Worm (Caenorhabditis elegans) whole organism, L1 larva: ENCODE results near the gene Y50D7A.10.
A peak's percentile ranks its signal among the peaks of the same experiment; 100 is the strongest.

ENCODE experiments used
- F16B12.6 ChIP-seq: fragments of 150-350 bp; optimal IDR thresholded peaks from 2 replicates; lab custom pipeline; 2014; ENCODE audit warnings: missing biosample characterization, missing genetic modification characterization
- Y116A8C.19 ChIP-seq: sonication (generic microtip); optimal IDR thresholded peaks from 2 replicates; lab custom pipeline; 2016; ENCODE audit warnings: missing compliant biosample characterization, missing genetic modification characterization, borderline replicate concordance
- aha-1 ChIP-seq: fragments of 150-350 bp; optimal IDR thresholded peaks from 2 replicates; lab custom pipeline; 2014; ENCODE audit warnings: missing biosample characterization, missing genetic modification characterization
- ceh-82 ChIP-seq, 3 experiments: fragments of 150-350 bp in 1 of 3; sonication (generic microtip) in 2 of 3; optimal IDR thresholded peaks; 2 replicates each; lab custom pipeline; 2014 to 2017; ENCODE audit warnings: missing biosample characterization in 3 of 3, missing genetic modification characterization in 3 of 3
- ceh-90 ChIP-seq: sonication (generic microtip); optimal IDR thresholded peaks from 2 replicates; lab custom pipeline; 2016; ENCODE audit warnings: missing genetic modification characterization, missing compliant biosample characterization
- dpl-1 ChIP-seq, 3 experiments: fragments of 150-350 bp in 2 of 3; sonication (generic microtip) in 1 of 3; optimal IDR thresholded peaks; 2 replicates each; lab custom pipeline; 2014 to 2017; ENCODE audit warnings: missing biosample characterization in 3 of 3, missing genetic modification characterization in 3 of 3, missing genetic modification reagents in 3 of 3
- efl-1 ChIP-seq, 4 experiments: fragments of 150-350 bp; optimal IDR thresholded peaks in 3 of 4; peaks in 1 of 4; 1 replicate in 1 of 4; 2 replicates in 3 of 4; lab custom pipeline; 2014; ENCODE audit warnings: missing biosample characterization in 2 of 4, missing genetic modification characterization in 2 of 4, missing genetic modification reagents in 2 of 4
- efl-3 ChIP-seq: fragments of 200-800 bp; sonication (Bioruptor generic); optimal IDR thresholded peaks from 2 replicates; lab custom pipeline; 2018; ENCODE audit warnings: mild to moderate bottlenecking, missing genetic modification characterization, missing compliant biosample characterization
- egl-13 ChIP-seq: sonication (generic microtip); optimal IDR thresholded peaks from 2 replicates; lab custom pipeline; 2016; ENCODE audit warnings: missing genotype, missing genetic modification reagents, missing genetic modification characterization, missing compliant biosample characterization
- elt-2 ChIP-seq: sonication (generic microtip); optimal IDR thresholded peaks from 2 replicates; lab custom pipeline; 2016; ENCODE audit warnings: missing genetic modification characterization, mild to moderate bottlenecking, inconsistent platforms, missing compliant biosample characterization, missing genetic modification reagents
- fkh-10 ChIP-seq: sonication (generic microtip); optimal IDR thresholded peaks from 2 replicates; lab custom pipeline; 2017; ENCODE audit warnings: missing biosample characterization, missing genetic modification reagents, missing genetic modification characterization
- fkh-4 ChIP-seq: sonication (generic microtip); optimal IDR thresholded peaks from 2 replicates; lab custom pipeline; 2016; ENCODE audit warnings: missing compliant biosample characterization, missing genetic modification characterization, borderline replicate concordance
- fos-1 ChIP-seq: fragments of 150-350 bp; optimal IDR thresholded peaks from 2 replicates; lab custom pipeline; 2014; ENCODE audit warnings: missing biosample characterization, missing genetic modification characterization
- grh-1 ChIP-seq: fragments of 200-800 bp; sonication (Bioruptor generic); IDR thresholded peaks from 2 replicates; pipeline ENCODE4 v1.3.6; 2022; ENCODE audit warnings: missing genetic modification reagents, missing genetic modification characterization, missing compliant biosample characterization
- isw-1 ChIP-seq: fragments of 200-800 bp; sonication (Bioruptor generic); IDR thresholded peaks from 2 replicates; pipeline ENCODE4 v1.3.6; 2022; ENCODE audit warnings: missing genetic modification characterization, missing compliant biosample characterization
- jun-1 ChIP-seq: fragments of 150-350 bp; optimal IDR thresholded peaks from 2 replicates; lab custom pipeline; 2014; ENCODE audit warnings: missing biosample characterization, missing genetic modification reagents, missing genetic modification characterization
- lin-13 ChIP-seq: fragments of 150-350 bp; optimal IDR thresholded peaks from 2 replicates; lab custom pipeline; 2014; ENCODE audit warnings: missing biosample characterization, missing genetic modification reagents, missing genetic modification characterization
- lin-35 ChIP-seq, 2 experiments: fragments of 150-350 bp; optimal IDR thresholded peaks; 2 replicates each; lab custom pipeline; 2014; ENCODE audit warnings: missing biosample characterization in 2 of 2, missing genetic modification characterization in 2 of 2, missing genetic modification reagents in 2 of 2
- lin-39 ChIP-seq: fragments of 150-350 bp; optimal IDR thresholded peaks from 2 replicates; lab custom pipeline; 2014; ENCODE audit warnings: missing biosample characterization, missing genetic modification reagents, missing genetic modification characterization
- lir-3 ChIP-seq: sonication (generic microtip); optimal IDR thresholded peaks from 2 replicates; lab custom pipeline; 2016; ENCODE audit warnings: mild to moderate bottlenecking, missing genetic modification characterization, moderate library complexity, missing compliant biosample characterization; ENCODE audit not compliant: poor library complexity
- lsy-2 ChIP-seq, 2 experiments: fragments of 150-350 bp; optimal IDR thresholded peaks; 2 replicates each; lab custom pipeline; 2014; ENCODE audit warnings: missing biosample characterization in 2 of 2, missing genetic modification characterization in 2 of 2
- mdl-1 ChIP-seq, 2 experiments: fragments of 150-350 bp; optimal IDR thresholded peaks; 2 replicates each; lab custom pipeline; 2014 to 2017; ENCODE audit warnings: missing biosample characterization in 2 of 2, missing genetic modification characterization in 2 of 2, inconsistent platforms in 1 of 2
- nhr-11 ChIP-seq: fragments of 150-350 bp; optimal IDR thresholded peaks from 2 replicates; lab custom pipeline; 2014; ENCODE audit warnings: missing biosample characterization, missing genetic modification characterization
- nhr-12 ChIP-seq: sonication (generic microtip); optimal IDR thresholded peaks from 2 replicates; lab custom pipeline; 2017; ENCODE audit warnings: missing biosample characterization, missing genetic modification characterization
- nhr-19 ChIP-seq: fragments of 200-800 bp; sonication (Bioruptor generic); conservative IDR thresholded peaks from 2 replicates; pipeline ENCODE4 v1.3.6; 2022; ENCODE audit warnings: missing genetic modification characterization, missing compliant biosample characterization
- nhr-20 ChIP-seq: sonication (generic microtip); optimal IDR thresholded peaks from 2 replicates; lab custom pipeline; 2016; ENCODE audit warnings: mild to moderate bottlenecking, missing genetic modification characterization, missing compliant biosample characterization
- nhr-237 ChIP-seq: fragments of 150-350 bp; optimal IDR thresholded peaks from 2 replicates; lab custom pipeline; 2014; ENCODE audit warnings: missing biosample characterization, missing genetic modification characterization
- nhr-28 ChIP-seq: fragments of 150-350 bp; optimal IDR thresholded peaks from 2 replicates; lab custom pipeline; 2014; ENCODE audit warnings: missing biosample characterization, missing genetic modification characterization
- nhr-71 ChIP-seq: sonication (generic microtip); optimal IDR thresholded peaks from 2 replicates; lab custom pipeline; 2016; ENCODE audit warnings: mild to moderate bottlenecking, missing genetic modification characterization, moderate library complexity, missing compliant biosample characterization
- nhr-85 ChIP-seq: sonication (generic microtip); peaks from one replicate; lab custom pipeline; 2016; ENCODE audit warnings: missing genetic modification characterization, inconsistent platforms, missing compliant biosample characterization
- skn-1 ChIP-seq: fragments of 150-350 bp; optimal IDR thresholded peaks from 2 replicates; lab custom pipeline; 2014; ENCODE audit warnings: missing biosample characterization, missing genetic modification characterization
- snu-23 ChIP-seq: sonication (generic microtip); optimal IDR thresholded peaks from 2 replicates; lab custom pipeline; 2016; ENCODE audit warnings: missing genetic modification characterization, missing compliant biosample characterization
- sup-37 ChIP-seq: fragments of 200-800 bp; sonication (Bioruptor generic); optimal IDR thresholded peaks from 2 replicates; lab custom pipeline; 2018; ENCODE audit warnings: mild to moderate bottlenecking, missing genetic modification characterization, missing compliant biosample characterization
- tbx-2 ChIP-seq: sonication (generic microtip); optimal IDR thresholded peaks from 2 replicates; lab custom pipeline; 2016; ENCODE audit warnings: missing genetic modification characterization, missing compliant biosample characterization
- vab-15 ChIP-seq: sonication (generic microtip); optimal IDR thresholded peaks from 2 replicates; lab custom pipeline; 2017; ENCODE audit warnings: missing genotype, mild to moderate bottlenecking, missing genetic modification characterization, missing compliant biosample characterization
- xbp-1 ChIP-seq: sonication (generic microtip); optimal IDR thresholded peaks from 2 replicates; lab custom pipeline; 2016; ENCODE audit warnings: missing genetic modification characterization, missing compliant biosample characterization
- zag-1 ChIP-seq: fragments of 150-350 bp; optimal IDR thresholded peaks from 2 replicates; lab custom pipeline; 2014; ENCODE audit warnings: missing biosample characterization, missing genetic modification characterization
- zip-4 ChIP-seq: fragments of 200-800 bp; sonication (Bioruptor generic); optimal IDR thresholded peaks from 2 replicates; lab custom pipeline; 2018; ENCODE audit warnings: mild to moderate bottlenecking, missing genetic modification characterization, moderate library complexity, missing compliant biosample characterization
- ztf-4 ChIP-seq: fragments of 150-350 bp; optimal IDR thresholded peaks from 2 replicates; lab custom pipeline; 2014; ENCODE audit warnings: missing biosample characterization, missing genetic modification characterization

Gene Y50D7A.10

ce11 chrIII:346942-347341 is 31.7 kb downstream of the Y50D7A.10 start:
- TF ChIP-seq fos-1 (tag; lab: Kevin White, UChicago) (no peak), egl-13 (tag; lab: Kevin White, UChicago) (no peak), F16B12.6 (tag; lab: Kevin White, UChicago) (no peak), nhr-28 (tag; lab: Kevin White, UChicago) (no peak), nhr-11 (no peak), grh-1 (GFP tag; lab: Robert Waterston, UW) (no peak), fkh-4 (no peak), lin-39 (no peak), nhr-85 (tag; lab: Kevin White, UChicago) (no peak), sup-37 (GFP tag; lab: Kevin White, UChicago) (no peak), jun-1 (tag; lab: Kevin White, UChicago) (no peak), Y116A8C.19 (tag; lab: Kevin White, UChicago) (no peak)

- TF ChIP-seq mdl-1 (tag; optimal IDR thresholded peaks at IDR 0.05; lab: Kevin White, UChicago) (no peak), lir-3 (tag; lab: Kevin White, UChicago) (no peak), efl-3 (no peak), nhr-237 (tag; lab: Kevin White, UChicago) (no peak), ztf-4 (tag; lab: Kevin White, UChicago) (no peak), tbx-2 (tag; lab: Kevin White, UChicago) (no peak), isw-1 (GFP tag; lab: Robert Waterston, UW) (no peak), nhr-19 (GFP tag; lab: Robert Waterston, UW) (no peak), fkh-4 (no peak), lsy-2 (tag; optimal IDR thresholded peaks at IDR 0.05; lab: Kevin White, UChicago) (no peak), zip-4 (no peak), jun-1 (tag; lab: Kevin White, UChicago) (no peak), elt-2 (no peak), zag-1 (tag; lab: Kevin White, UChicago) (no peak)
Observed at ce11 chrIII:347351-347750, 32.1 kb downstream of the Y50D7A.10 start.

- TF ChIP-seq fkh-4 = no peak
- peak; percentile 16 for TF ChIP-seq lin-13 (GFP tag; lab: Kevin White, UChicago)
- TF ChIP-seq efl-1 (optimal IDR thresholded peaks at IDR 0.05; lab: Kevin White, UChicago) = peak; percentile 38 to 57
- peak; percentile 75 to 96 for TF ChIP-seq efl-1 (GFP tag; optimal IDR thresholded peaks at IDR 0.05 in 1 of 2; lab: Kevin White, UChicago)
- no peak for TF ChIP-seq xbp-1 (tag; lab: Kevin White, UChicago)
- TF ChIP-seq skn-1 (tag; lab: Kevin White, UChicago) = peak; percentile 11
- peak; percentile 59 for TF ChIP-seq nhr-85 (tag; lab: Kevin White, UChicago)
- TF ChIP-seq lir-3 (tag; lab: Kevin White, UChicago) = peak; percentile 1
- peak; percentile 59 to 72 for TF ChIP-seq lin-35 (GFP tag; optimal IDR thresholded peaks at IDR 0.05; lab: Kevin White, UChicago)
- no peak for TF ChIP-seq aha-1 (tag; lab: Kevin White, UChicago)
- TF ChIP-seq dpl-1 (GFP tag; optimal IDR thresholded peaks at IDR 0.05; lab: Kevin White, UChicago) = peak; percentile 34 to 61 (median 51)
- peak; percentile 22 for TF ChIP-seq nhr-20
- no peak for TF ChIP-seq nhr-12 (tag; lab: Kevin White, UChicago)
- no peak for TF ChIP-seq fkh-10
- no peak for TF ChIP-seq vab-15
- peak; percentile 66 for TF ChIP-seq ztf-4 (tag; lab: Kevin White, UChicago)
- TF ChIP-seq nhr-71 (tag; lab: Kevin White, UChicago) = no peak
- TF ChIP-seq lsy-2 (tag; optimal IDR thresholded peaks at IDR 0.05; lab: Kevin White, UChicago) = peak; percentile 2 to 47
- no peak for TF ChIP-seq mdl-1 (tag; optimal IDR thresholded peaks at IDR 0.05; lab: Kevin White, UChicago)
- peak in 1 of 3 experiments; percentile 22 for TF ChIP-seq ceh-82 (tag; optimal IDR thresholded peaks at IDR 0.05; lab: Kevin White, UChicago)
- no peak for TF ChIP-seq nhr-19 (GFP tag; lab: Robert Waterston, UW)
- TF ChIP-seq ceh-90 (tag; lab: Kevin White, UChicago) = no peak
- TF ChIP-seq snu-23 (GFP tag; lab: Kevin White, UChicago) = peak; percentile 15
Observed at ce11 chrIII:348465-348864, 33.2 kb downstream of the Y50D7A.10 start.
